Fruit fly (Drosophila melanogaster) whole organism: ENCODE measurements around the gene CG43127.

Source experiments
- CG8478 ChIP-seq: fragments of >200 bp; optimal IDR thresholded peaks from 2 replicates; lab custom pipeline; 2018; ENCODE audit warnings: inconsistent platforms
- Dll ChIP-seq: fragments of >200 bp; optimal IDR thresholded peaks from 2 replicates; lab custom pipeline; 2017
- EcR ChIP-seq, 2 experiments: fragments of >200 bp; optimal IDR thresholded peaks; 2 replicates each; lab custom pipeline; 2017; ENCODE audit warnings: missing biosample characterization in 2 of 2, missing genetic modification characterization in 2 of 2, missing genetic modification reagents in 2 of 2
- pan ChIP-seq: fragments of >200 bp; optimal IDR thresholded peaks from 2 replicates; lab custom pipeline; 2017
- psq ChIP-seq: fragments of >200 bp; optimal IDR thresholded peaks from 2 replicates; lab custom pipeline; 2017
- usp ChIP-seq: fragments of >200 bp; optimal IDR thresholded peaks from 2 replicates; lab custom pipeline; 2017; ENCODE audit warnings: missing biosample characterization, missing genetic modification characterization, mixed read lengths

Gene CG43127

DNA sequence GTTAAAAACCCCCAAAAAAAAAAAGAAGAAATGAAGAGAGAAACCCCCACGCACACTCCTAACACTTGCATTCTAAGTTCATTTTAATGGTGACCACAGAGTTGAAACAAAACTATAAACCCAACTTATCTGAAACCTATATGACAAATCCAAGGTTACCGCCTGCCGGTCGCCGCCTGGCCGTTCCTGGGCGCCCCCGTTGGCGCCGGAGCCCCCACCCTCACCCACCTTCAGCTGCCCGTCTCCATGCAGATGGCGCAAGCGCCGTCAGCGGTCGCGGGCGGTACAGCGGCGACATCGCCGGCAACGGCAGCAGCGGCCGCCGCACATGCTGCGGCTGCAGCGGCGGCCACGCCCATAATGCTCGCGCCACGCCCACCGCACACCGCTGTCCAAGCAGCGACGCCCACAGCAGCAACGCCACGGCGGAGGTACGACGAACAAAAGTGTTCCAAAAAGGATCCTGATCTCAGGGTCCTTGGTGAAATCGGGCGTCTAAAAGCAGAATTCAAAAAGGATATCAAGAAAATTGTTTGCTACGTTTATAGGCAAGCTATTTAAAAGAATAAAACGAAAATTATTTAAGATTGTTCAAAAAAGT lies 43.6 kb downstream of the CG43127 start:
- TF ChIP-seq CG8478 (no peak), usp (GFP tag; lab: Kevin White, UChicago) (no peak), psq (lab: Kevin White, UChicago) (no peak), pan (lab: Kevin White, UChicago) (no peak), Dll (no peak), EcR (GFP tag; optimal IDR thresholded peaks at IDR 0.05; lab: Kevin White, UChicago) (no peak)
